Fruit fly (Drosophila melanogaster): ENCODE measurements around the gene Grl40a.

The Grl40a gene

dm6 chr2L:22018861-22019270 is 18.8 kb upstream of the Grl40a start, which contains the start of gene tio:
TSS of gene tio (plus strand) at chr2L:22019208.
- TF ChIP-seq sim (GFP tag; IDR thresholded peaks at IDR 0.05) (0 out of 2 replicates have a peak, but pooled peaks have one; percentile 20), dysf (GFP tag; IDR thresholded peaks at IDR 0.05) (no peak), kni (GFP tag; optimal IDR thresholded peaks at IDR 0.05) (peak; percentile 84), CG6272 (GFP tag; IDR thresholded peaks at IDR 0.05) (no peak), CG17385 (GFP tag; optimal IDR thresholded peaks at IDR 0.05) (peak; percentile 41), vnd (GFP tag; IDR thresholded peaks at IDR 0.05; ENCODE audit: partially characterized antibody) (no peak), CG1832 (GFP tag; optimal IDR thresholded peaks at IDR 0.05) (peak; percentile 43), Mrtf (GFP tag; IDR thresholded peaks at IDR 0.05) (no peak), cg (GFP tag; optimal IDR thresholded peaks at IDR 0.05) (peak; percentile 85), so (GFP tag; IDR thresholded peaks at IDR 0.05) (0 out of 3 replicates have a peak, but pooled peaks have one; percentile 24), z (GFP tag; IDR thresholded peaks at IDR 0.05) (peak; percentile 84), CG16813 (GFP tag; IDR thresholded peaks at IDR 0.05; ENCODE audit: partially characterized antibody) (peak; percentile 18; the same call in 1 of the 3 replicates), CG34224 (GFP tag; IDR thresholded peaks at IDR 0.05; ENCODE audit: partially characterized antibody) (peak; percentile 63), eyg (GFP tag; optimal IDR thresholded peaks at IDR 0.05) (no peak), twi (tag; optimal IDR thresholded peaks at IDR 0.05) (no peak), Hr78 (GFP tag; optimal IDR thresholded peaks at IDR 0.05) (peak in 1 of 2 experiments; percentile 41), Dip2 (GFP tag; IDR thresholded peaks at IDR 0.05) (no peak), Nf-YC (tag; optimal IDR thresholded peaks at IDR 0.05) (peak; percentile 81), cad (GFP tag; optimal IDR thresholded peaks at IDR 0.05) (peak; percentile 67), lbe (GFP tag; optimal IDR thresholded peaks at IDR 0.05) (peak; percentile 60), Drgx (GFP tag; IDR thresholded peaks at IDR 0.05) (0 out of 2 replicates have a peak, but pooled peaks have one; percentile 36), phol (tag; optimal IDR thresholded peaks at IDR 0.05) (no peak), CG13287 (GFP tag; IDR thresholded peaks at IDR 0.05; ENCODE audit: partially characterized antibody) (peak; percentile 66), CG15601 (tag; optimal IDR thresholded peaks at IDR 0.05) (peak; percentile 58), CG9932 (GFP tag; IDR thresholded peaks at IDR 0.05) (peak; percentile 30; the same call in 1 of the 2 replicates), zen2 (GFP tag; IDR thresholded peaks at IDR 0.05; ENCODE audit: partially characterized antibody) (peak; percentile 76), CG1024 (GFP tag; IDR thresholded peaks at IDR 0.05) (no peak), trem (tag; optimal IDR thresholded peaks at IDR 0.05) (no peak), CG11093 (GFP tag; IDR thresholded peaks at IDR 0.05) (no peak), CG11695 (GFP tag; IDR thresholded peaks at IDR 0.05) (peak; percentile 24; the same call in 1 of the 3 replicates), NC2β (GFP tag; optimal IDR thresholded peaks at IDR 0.05) (no peak), hth (optimal IDR thresholded peaks at IDR 0.05) (peak; percentile 29), mam (GFP tag; optimal IDR thresholded peaks at IDR 0.05) (no peak), tna (GFP tag; IDR thresholded peaks at IDR 0.05; ENCODE audit: partially characterized antibody) (peak; percentile 35; the same call in 1 of the 2 replicates), Sox102F (GFP tag; optimal IDR thresholded peaks at IDR 0.05) (no peak), seq (GFP tag; IDR thresholded peaks at IDR 0.05) (no peak), CG2129 (GFP tag; IDR thresholded peaks at IDR 0.05; ENCODE audit: partially characterized antibody) (peak; percentile 26; the same call in 1 of the 2 replicates), CG9876 (GFP tag; optimal IDR thresholded peaks at IDR 0.05) (no peak), stc (GFP tag; IDR thresholded peaks at IDR 0.05) (peak; percentile 14; the same call in 1 of the 2 replicates), CG15696 (tag; optimal IDR thresholded peaks at IDR 0.05) (no peak), crol (GFP tag; IDR thresholded peaks at IDR 0.05) (peak; percentile 79), Hmx (GFP tag; optimal IDR thresholded peaks at IDR 0.05) (no peak), lmd (GFP tag; IDR thresholded peaks at IDR 0.05) (no peak), gsb (GFP tag; IDR thresholded peaks at IDR 0.05) (no peak), sna (GFP tag; IDR thresholded peaks at IDR 0.05; ENCODE audit: partially characterized antibody) (peak; percentile 59; the same call in 1 of the 2 replicates), Scr (GFP tag; IDR thresholded peaks at IDR 0.05; ENCODE audit: partially characterized antibody) (peak; percentile 37; the same call in 1 of the 2 replicates), Side (GFP tag; optimal IDR thresholded peaks at IDR 0.05) (peak; percentile 51), bsh (GFP tag; optimal IDR thresholded peaks at IDR 0.05) (peak in 1 of 2 experiments; percentile 16), sr (GFP tag; IDR thresholded peaks at IDR 0.05) (peak; percentile 43; the same call in 1 of the 3 replicates), Doc3 (GFP tag; IDR thresholded peaks at IDR 0.05; ENCODE audit: partially characterized antibody) (peak; percentile 62; the same call in 2 of the 3 replicates)
